Worm (Caenorhabditis elegans): ENCODE results near the gene C27D9.1.
A peak's percentile ranks its signal among the peaks of the same experiment; 100 is the strongest.

Gene C27D9.1

DNA sequence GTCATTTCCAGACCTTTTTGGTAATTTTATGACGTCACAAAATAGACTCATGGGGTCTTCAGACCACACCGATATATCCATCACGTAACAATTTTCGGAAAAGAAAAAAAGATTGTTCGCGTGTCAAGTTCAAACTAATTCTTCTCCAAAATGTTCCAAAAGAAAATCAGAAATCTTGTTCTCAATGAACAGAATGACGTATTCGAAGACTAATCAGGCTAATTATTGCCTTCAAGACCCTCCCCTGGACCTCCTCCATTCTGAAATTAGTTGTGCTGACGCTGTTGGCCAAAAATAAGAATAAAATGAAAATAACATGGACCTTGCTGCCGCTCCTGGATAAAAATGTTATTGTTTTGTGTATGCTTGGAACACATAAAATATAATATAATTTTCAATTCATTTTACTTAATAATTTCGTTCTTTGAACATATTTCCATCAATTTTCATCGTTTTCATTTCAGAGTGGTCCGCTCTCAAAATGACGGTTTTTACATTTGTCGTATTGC lies 36.7 kb downstream of the C27D9.1 start, which contains the start of gene F26G1.15:
Gene F26G1.15 (plus strand): TSS at position 459 of the 509 bp plus-strand sequence.
- no peak for TF ChIP-seq efl-1 (optimal IDR thresholded peaks at IDR 0.05)
- peak in 1 of 2 experiments; percentile 53 for TF ChIP-seq efl-1 (GFP tag; optimal IDR thresholded peaks at IDR 0.05 in 1 of 2)
- TF ChIP-seq pax-3 (tag; optimal IDR thresholded peaks at IDR 0.05), result no peak

DNA sequence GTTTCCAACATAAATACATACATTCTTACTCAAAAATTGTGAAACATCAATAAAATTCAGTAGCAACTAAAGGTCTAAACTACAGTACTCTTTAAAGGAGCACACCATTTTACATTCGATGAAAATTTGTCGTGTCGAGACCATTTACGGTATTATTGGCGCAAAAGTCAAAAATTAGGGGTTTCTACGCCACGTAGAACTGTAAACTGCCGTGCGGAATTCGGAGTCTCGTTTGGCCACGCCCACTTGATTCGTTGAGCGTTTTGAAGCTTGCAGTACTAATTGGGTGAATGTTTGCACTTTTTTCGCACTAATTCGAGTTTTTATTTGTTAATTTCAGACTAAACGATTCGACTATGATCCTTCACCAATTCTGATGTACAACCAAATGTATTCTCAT lies 37.5 kb downstream of the C27D9.1 start:
- TF ChIP-seq rnt-1 (tag; optimal IDR thresholded peaks at IDR 0.05) (peak; percentile 31), efl-1 (optimal IDR thresholded peaks at IDR 0.05) (peak in 1 of 2 experiments; percentile 1), efl-1 (GFP tag; optimal IDR thresholded peaks at IDR 0.05 in 1 of 2) (no peak), fkh-4 (tag; optimal IDR thresholded peaks at IDR 0.05; ENCODE audit: borderline replicate concordance) (no peak), xbp-1 (tag; optimal IDR thresholded peaks at IDR 0.05) (no peak), dpl-1 (GFP tag; optimal IDR thresholded peaks at IDR 0.05) (peak in 1 of 3 experiments; percentile 11)

DNA sequence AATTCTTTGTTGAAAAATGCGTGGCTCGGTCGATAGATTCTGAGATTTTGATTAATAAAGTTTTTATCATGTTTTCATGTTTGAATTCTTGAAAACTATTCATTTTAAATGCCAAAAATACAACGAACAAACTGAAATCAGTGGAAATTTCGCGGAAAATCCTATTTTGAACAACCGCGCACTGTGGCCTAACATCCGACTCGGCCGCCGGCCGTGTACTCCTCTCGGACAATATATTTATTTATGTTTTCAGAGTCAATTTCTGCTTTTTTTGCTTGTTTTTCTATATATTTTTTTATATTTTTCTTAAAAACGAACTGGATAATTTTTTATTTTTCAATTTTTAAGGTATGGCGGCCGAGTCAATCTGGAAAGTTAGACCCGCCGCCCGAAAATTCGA lies 38.1 kb downstream of the C27D9.1 start, which contains the start of gene F26G1.1:
Gene F26G1.1 (plus strand): TSS at position 347 of the 400 bp plus-strand sequence.
- TF ChIP-seq lin-13 (GFP tag; optimal IDR thresholded peaks at IDR 0.05) (peak; percentile 2), F16B12.6 (tag; optimal IDR thresholded peaks at IDR 0.05) (peak; percentile 50), aha-1 (tag; optimal IDR thresholded peaks at IDR 0.05) (no peak), snu-23 (GFP tag; optimal IDR thresholded peaks at IDR 0.05) (peak; percentile 66), nhr-71 (tag; optimal IDR thresholded peaks at IDR 0.05) (peak; percentile 85), ceh-63 (GFP tag; optimal IDR thresholded peaks at IDR 0.05) (no peak), nhr-84 (tag; optimal IDR thresholded peaks at IDR 0.05) (no peak), nhr-237 (tag; optimal IDR thresholded peaks at IDR 0.05) (no peak), skn-1 (tag; optimal IDR thresholded peaks at IDR 0.05) (peak; percentile 71), ces-1 (GFP tag; optimal IDR thresholded peaks at IDR 0.05) (no peak), lsy-2 (tag; optimal IDR thresholded peaks at IDR 0.05) (peak; percentile 67 to 74), efl-1 (optimal IDR thresholded peaks at IDR 0.05) (peak; percentile 59 to 92), efl-1 (GFP tag; optimal IDR thresholded peaks at IDR 0.05 in 1 of 2) (peak; percentile 93 to 99), hlh-4 (tag; optimal IDR thresholded peaks at IDR 0.05) (peak; percentile 79), egl-13 (tag; optimal IDR thresholded peaks at IDR 0.05) (peak; percentile 92), vab-15 (tag; optimal IDR thresholded peaks at IDR 0.05) (no peak), Y116A8C.19 (tag; optimal IDR thresholded peaks at IDR 0.05; ENCODE audit: borderline replicate concordance) (peak; percentile 64), fkh-10 (GFP tag; optimal IDR thresholded peaks at IDR 0.05) (no peak), zip-4 (GFP tag; optimal IDR thresholded peaks at IDR 0.05) (peak; percentile 56), C16A3.4 (tag; optimal IDR thresholded peaks at IDR 0.05) (peak; percentile 12), dpl-1 (GFP tag; optimal IDR thresholded peaks at IDR 0.05) (peak; percentile 84 to 93 (median 92)), ceh-88 (GFP tag; IDR thresholded peaks at IDR 0.05) (peak; percentile 35; the same call in 1 of the 2 replicates), rnt-1 (tag; optimal IDR thresholded peaks at IDR 0.05) (peak; percentile 98), fkh-4 (tag; optimal IDR thresholded peaks at IDR 0.05; ENCODE audit: borderline replicate concordance) (peak; percentile 94), xbp-1 (tag; optimal IDR thresholded peaks at IDR 0.05) (peak; percentile 78), nhr-85 (tag) (peak; percentile 90), nhr-76 (tag; optimal IDR thresholded peaks at IDR 0.05) (no peak), ztf-4 (tag; optimal IDR thresholded peaks at IDR 0.05) (no peak), lin-35 (GFP tag; optimal IDR thresholded peaks at IDR 0.05) (peak; percentile 90 to 95), ets-5 (GFP tag; IDR thresholded peaks at IDR 0.05) (no peak), nhr-20 (tag; optimal IDR thresholded peaks at IDR 0.05) (peak; percentile 75), unc-30 (tag; optimal IDR thresholded peaks at IDR 0.05) (no peak), fos-1 (tag; optimal IDR thresholded peaks at IDR 0.05) (peak; percentile 18), nhr-19 (GFP tag; conservative IDR thresholded peaks at IDR 0.05) (peak; percentile 80), pqm-1 (tag; optimal IDR thresholded peaks at IDR 0.05) (no peak), sox-4 (tag; optimal IDR thresholded peaks at IDR 0.05) (peak; percentile 84), lin-15B (tag; optimal IDR thresholded peaks at IDR 0.05) (no peak), zag-1 (tag; optimal IDR thresholded peaks at IDR 0.05) (no peak), mab-9 (GFP tag; IDR thresholded peaks at IDR 0.05) (peak; percentile 76), ztf-11 (tag; optimal IDR thresholded peaks at IDR 0.05) (peak in 1 of 2 experiments; percentile 94), ceh-90 (tag; optimal IDR thresholded peaks at IDR 0.05) (peak; percentile 98), swsn-7 (tag; optimal IDR thresholded peaks at IDR 0.05) (peak; percentile 78), alr-1 (tag; optimal IDR thresholded peaks at IDR 0.05; ENCODE audit: borderline replicate concordance) (no peak), nhr-77 (tag; optimal IDR thresholded peaks at IDR 0.05) (no peak), ceh-82 (tag; optimal IDR thresholded peaks at IDR 0.05) (peak; percentile 29 to 53 (median 49)), mdl-1 (tag; optimal IDR thresholded peaks at IDR 0.05) (peak in 1 of 2 experiments; percentile 50)
